Fruit fly (Drosophila melanogaster) whole organism, embryonic: ENCODE results near the gene phtm.

ENCODE experiments used
- Antp ChIP-seq: fragments of 200-800 bp; sonication (Bioruptor generic); optimal IDR thresholded peaks from 3 replicates; lab custom pipeline; 2016; ENCODE audit warnings: missing biosample characterization, missing genetic modification characterization
- Atf6 ChIP-seq: fragments of 200-800 bp; sonication (Bioruptor generic); IDR thresholded peaks from 2 replicates; pipeline ENCODE4 v1.3.6; 2022; ENCODE audit warnings: missing biosample characterization, missing genetic modification characterization
- BtbVII ChIP-seq: fragments of 200-800 bp; sonication (Bioruptor generic); optimal IDR thresholded peaks from 3 replicates; lab custom pipeline; 2017; ENCODE audit warnings: missing biosample characterization, mild to moderate bottlenecking, missing genetic modification characterization
- CG11504 ChIP-seq: fragments of 200-800 bp; sonication (Bioruptor generic); optimal IDR thresholded peaks from 3 replicates; lab custom pipeline; 2019; ENCODE audit warnings: missing biosample characterization, mild to moderate bottlenecking, missing genetic modification characterization, moderate library complexity
- CG11696 ChIP-seq: fragments of 200-800 bp; sonication (Bioruptor generic); IDR thresholded peaks from 2 replicates; pipeline ENCODE4 v1.3.6; 2022; ENCODE audit warnings: missing biosample characterization, missing genetic modification characterization
- CG12744 ChIP-seq: fragments of 200-800 bp; sonication (Bioruptor generic); optimal IDR thresholded peaks from 2 replicates; lab custom pipeline; 2016; ENCODE audit warnings: missing biosample characterization, missing genetic modification characterization
- CG13775 ChIP-seq: fragments of 200-800 bp; sonication (Bioruptor generic); optimal IDR thresholded peaks from 3 replicates; lab custom pipeline; 2017; ENCODE audit warnings: missing biosample characterization, mild to moderate bottlenecking, missing genetic modification characterization
- CG17328 ChIP-seq: fragments of 200-800 bp; sonication (Bioruptor generic); IDR thresholded peaks from 2 replicates; pipeline ENCODE4 v1.3.6; 2022; ENCODE audit warnings: missing biosample characterization, missing genetic modification characterization
- CG17385 ChIP-seq: fragments of 200-800 bp; sonication (Bioruptor generic); optimal IDR thresholded peaks from 3 replicates; lab custom pipeline; 2018; ENCODE audit warnings: missing biosample characterization, mild to moderate bottlenecking, missing genetic modification characterization
- CG18599 ChIP-seq: fragments of 200-800 bp; sonication (Bioruptor generic); optimal IDR thresholded peaks from 3 replicates; lab custom pipeline; 2017; ENCODE audit warnings: missing biosample characterization, missing genetic modification characterization, mild to moderate bottlenecking, moderate library complexity, missing genetic modification reagents
- CG2678 ChIP-seq: fragments of 200-800 bp; sonication (Bioruptor generic); optimal IDR thresholded peaks from 3 replicates; lab custom pipeline; 2019; ENCODE audit warnings: missing biosample characterization, mild to moderate bottlenecking, missing genetic modification characterization, moderate library complexity
- CG34422 ChIP-seq: fragments of 200-800 bp; sonication (Bioruptor generic); IDR thresholded peaks from 3 replicates; pipeline ENCODE4 v1.3.6; 2022; ENCODE audit warnings: missing biosample characterization, missing genetic modification characterization
- CG4328 ChIP-seq: fragments of 200-800 bp; sonication (Bioruptor generic); optimal IDR thresholded peaks from 3 replicates; lab custom pipeline; 2017; ENCODE audit warnings: missing biosample characterization, missing genetic modification reagents, missing genetic modification characterization
- CG4730 ChIP-seq: fragments of 200-800 bp; sonication (Bioruptor generic); IDR thresholded peaks from 2 replicates; pipeline ENCODE4 v1.3.6; 2022; ENCODE audit warnings: missing biosample characterization, missing genetic modification characterization
- CG6791 ChIP-seq: fragments of 200-800 bp; sonication (Bioruptor generic); IDR thresholded peaks from 3 replicates; pipeline ENCODE4 v1.3.6; 2022; ENCODE audit warnings: missing biosample characterization, missing genetic modification characterization; ENCODE audit not compliant: partially characterized antibody
- CG6813 ChIP-seq: fragments of 200-800 bp; sonication (Bioruptor generic); optimal IDR thresholded peaks from 2 replicates; lab custom pipeline; 2017; ENCODE audit warnings: missing biosample characterization, missing genetic modification characterization, mild to moderate bottlenecking, moderate library complexity, missing genetic modification reagents
- CG8359 ChIP-seq: fragments of 200-800 bp; sonication (Bioruptor generic); optimal IDR thresholded peaks from 2 replicates; lab custom pipeline; 2017; ENCODE audit warnings: missing biosample characterization, mild to moderate bottlenecking, missing genetic modification characterization, borderline replicate concordance
- CkIIα-i1 ChIP-seq: fragments of 200-800 bp; sonication (Bioruptor generic); IDR thresholded peaks from 2 replicates; pipeline ENCODE4 v1.3.6; 2022; ENCODE audit warnings: missing biosample characterization, missing genetic modification characterization
- Deaf1 ChIP-seq: fragments of 200-800 bp; optimal IDR thresholded peaks from 3 replicates; lab custom pipeline; 2019; ENCODE audit warnings: missing biosample characterization, mild to moderate bottlenecking, missing genetic modification characterization, moderate library complexity
- Dll ChIP-seq: fragments of 200-800 bp; sonication (Bioruptor generic); IDR thresholded peaks from 4 replicates; pipeline ENCODE4 v1.3.6; 2022; ENCODE audit warnings: missing biosample characterization, missing genetic modification characterization; ENCODE audit not compliant: partially characterized antibody
- H15 ChIP-seq: fragments of 200-800 bp; sonication (Bioruptor generic); IDR thresholded peaks from 3 replicates; pipeline ENCODE4 v1.3.6; 2022; ENCODE audit warnings: missing biosample characterization, missing genetic modification characterization
- Hand ChIP-seq: fragments of 200-800 bp; sonication (Bioruptor generic); optimal IDR thresholded peaks from 2 replicates; lab custom pipeline; 2017; ENCODE audit warnings: mild to moderate bottlenecking, missing biosample characterization, missing genetic modification reagents, missing genetic modification characterization
- NFAT ChIP-seq: fragments of 200-800 bp; sonication (Bioruptor generic); IDR thresholded peaks from 2 replicates; pipeline ENCODE4 v1.3.6; 2022; ENCODE audit warnings: missing biosample characterization, missing genetic modification characterization
- Nf-YA ChIP-seq: fragments of 200-800 bp; sonication (Bioruptor generic); IDR thresholded peaks from 2 replicates; pipeline ENCODE4 v1.3.6; 2022; ENCODE audit warnings: missing biosample characterization, missing genetic modification characterization
- Nf-YC ChIP-seq: fragments of 200-800 bp; optimal IDR thresholded peaks from 3 replicates; lab custom pipeline; 2019; ENCODE audit warnings: missing biosample characterization, mild to moderate bottlenecking, missing genetic modification characterization, moderate library complexity
- Poxn ChIP-seq: fragments of 200-800 bp; sonication (Bioruptor generic); IDR thresholded peaks from 2 replicates; pipeline ENCODE4 v1.3.6; 2022; ENCODE audit warnings: missing biosample characterization, missing genetic modification characterization
- Scr ChIP-seq: fragments of 200-800 bp; sonication (Bioruptor generic); IDR thresholded peaks from 2 replicates; pipeline ENCODE4 v1.3.6; 2022; ENCODE audit warnings: missing biosample characterization, missing genetic modification characterization; ENCODE audit not compliant: partially characterized antibody
- ash1 ChIP-seq: fragments of 200-800 bp; sonication (Bioruptor generic); optimal IDR thresholded peaks from 2 replicates; lab custom pipeline; 2018; ENCODE audit warnings: missing biosample characterization, mild to moderate bottlenecking, missing genetic modification characterization
- bigmax ChIP-seq: fragments of 200-800 bp; sonication (Bioruptor generic); optimal IDR thresholded peaks from 2 replicates; lab custom pipeline; 2018; ENCODE audit warnings: missing biosample characterization, mild to moderate bottlenecking, missing genetic modification characterization
- br ChIP-seq: fragments of >200 bp; optimal IDR thresholded peaks from 2 replicates; lab custom pipeline; 2017
- chif ChIP-seq, 2 experiments: fragments of 200-800 bp; sonication (Bioruptor generic); optimal IDR thresholded peaks; 3 replicates each; lab custom pipeline; 2016; ENCODE audit warnings: missing biosample characterization in 2 of 2, missing genetic modification characterization in 2 of 2
- crol ChIP-seq: fragments of 200-800 bp; sonication (Bioruptor generic); IDR thresholded peaks from 2 replicates; pipeline ENCODE4 v1.3.6; 2022; ENCODE audit warnings: missing biosample characterization, missing genetic modification characterization
- crp ChIP-seq, 2 experiments: fragments of 200-800 bp; sonication (Bioruptor generic); optimal IDR thresholded peaks; 2 replicates in 1 of 2; 3 replicates in 1 of 2; lab custom pipeline; 2017; ENCODE audit warnings: missing biosample characterization in 2 of 2, missing genetic modification characterization in 2 of 2, mild to moderate bottlenecking in 1 of 2, moderate library complexity in 1 of 2
- eyg ChIP-seq: fragments of 200-800 bp; sonication (Bioruptor generic); optimal IDR thresholded peaks from 3 replicates; lab custom pipeline; 2016; ENCODE audit warnings: missing biosample characterization, missing genetic modification characterization
- ftz-f1 ChIP-seq: fragments of 200-800 bp; sonication (Bioruptor generic); optimal IDR thresholded peaks from 2 replicates; lab custom pipeline; 2016; ENCODE audit warnings: missing biosample characterization, missing genetic modification characterization
- gsb ChIP-seq: fragments of 200-800 bp; sonication (Bioruptor generic); IDR thresholded peaks from 2 replicates; pipeline ENCODE4 v1.3.6; 2022; ENCODE audit warnings: missing biosample characterization, missing genetic modification characterization
- jumu ChIP-seq: fragments of 200-800 bp; sonication (Bioruptor generic); optimal IDR thresholded peaks from 3 replicates; lab custom pipeline; 2016; ENCODE audit warnings: missing biosample characterization, missing genetic modification characterization
- onecut ChIP-seq: fragments of 200-800 bp; sonication (Bioruptor generic); IDR thresholded peaks from 2 replicates; pipeline ENCODE4 v1.3.6; 2022; ENCODE audit warnings: missing biosample characterization, missing genetic modification characterization
- pfk ChIP-seq: fragments of 200-800 bp; sonication (Bioruptor generic); optimal IDR thresholded peaks from 2 replicates; lab custom pipeline; 2018; ENCODE audit warnings: missing biosample characterization, mild to moderate bottlenecking, missing genetic modification characterization, moderate library complexity
- pho ChIP-seq: fragments of 200-800 bp; sonication (Bioruptor generic); optimal IDR thresholded peaks from 2 replicates; lab custom pipeline; 2016; ENCODE audit warnings: missing biosample characterization, missing genetic modification characterization
- phol ChIP-seq: fragments of 200-800 bp; sonication (Bioruptor generic); optimal IDR thresholded peaks from 3 replicates; lab custom pipeline; 2018; ENCODE audit warnings: missing biosample characterization, mild to moderate bottlenecking, missing genetic modification characterization, moderate library complexity
- ranshi ChIP-seq: fragments of 200-800 bp; sonication (Bioruptor generic); IDR thresholded peaks from 2 replicates; pipeline ENCODE4 v1.3.6; 2022; ENCODE audit warnings: missing biosample characterization, missing genetic modification characterization
- repo ChIP-seq: fragments of 200-800 bp; sonication (Bioruptor generic); optimal IDR thresholded peaks from 2 replicates; lab custom pipeline; 2016; ENCODE audit warnings: missing biosample characterization, missing genetic modification characterization
- sens-2 ChIP-seq: fragments of 200-800 bp; sonication (Bioruptor generic); IDR thresholded peaks from 2 replicates; pipeline ENCODE4 v1.3.6; 2022; ENCODE audit warnings: missing biosample characterization, missing genetic modification characterization
- sna ChIP-seq: fragments of 200-800 bp; sonication (Bioruptor generic); IDR thresholded peaks from 2 replicates; pipeline ENCODE4 v1.3.6; 2022; ENCODE audit warnings: missing biosample characterization, missing genetic modification characterization; ENCODE audit not compliant: partially characterized antibody
- sr ChIP-seq: fragments of 200-800 bp; sonication (Bioruptor generic); IDR thresholded peaks from 3 replicates; pipeline ENCODE4 v1.3.6; 2022; ENCODE audit warnings: missing biosample characterization, missing genetic modification characterization
- tna ChIP-seq: fragments of 200-800 bp; sonication (Bioruptor generic); IDR thresholded peaks from 2 replicates; pipeline ENCODE4 v1.3.6; 2022; ENCODE audit warnings: missing biosample characterization, missing genetic modification characterization; ENCODE audit not compliant: partially characterized antibody
- toy ChIP-seq: fragments of 200-800 bp; sonication (Bioruptor generic); IDR thresholded peaks from 2 replicates; pipeline ENCODE4 v1.3.6; 2022; ENCODE audit warnings: missing biosample characterization, missing genetic modification characterization
- trem ChIP-seq: fragments of 200-800 bp; optimal IDR thresholded peaks from 3 replicates; lab custom pipeline; 2019; ENCODE audit warnings: missing biosample characterization, mild to moderate bottlenecking, missing genetic modification characterization, moderate library complexity
- wor ChIP-seq: fragments of 200-800 bp; sonication (Bioruptor generic); IDR thresholded peaks from 2 replicates; pipeline ENCODE4 v1.3.6; 2022; ENCODE audit warnings: missing biosample characterization, missing genetic modification characterization

Gene phtm

DNA sequence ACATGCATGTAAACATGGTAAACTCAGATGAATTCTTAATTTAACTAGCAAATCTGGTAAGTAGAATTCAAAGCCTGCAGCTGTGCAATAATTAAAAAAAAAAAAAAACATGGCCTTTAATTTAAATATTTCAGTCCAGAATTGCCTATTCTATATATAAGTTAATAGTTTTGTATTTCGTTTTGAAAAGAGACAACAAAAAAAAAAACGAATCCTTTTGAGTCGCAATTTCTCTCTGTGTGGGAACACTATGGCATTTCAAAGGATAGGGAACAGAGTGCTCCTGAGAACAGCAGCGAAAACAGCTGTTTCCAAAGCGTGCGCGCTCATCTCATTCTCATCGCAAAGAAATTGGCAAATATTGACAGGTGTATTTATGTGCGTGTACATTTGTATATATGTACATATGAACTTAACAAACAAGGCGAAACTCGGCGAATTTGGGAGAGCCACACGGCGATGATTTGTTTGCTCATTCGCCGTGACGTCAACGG, 39.8 kb upstream of the phtm start (continued):
- TF ChIP-seq CG2678 (tag; lab: Kevin White, UChicago) (peak; percentile 69), sens-2 (no peak), jumu (GFP tag; lab: Kevin White, UChicago) (peak; percentile 29), Nf-YC (tag; lab: Kevin White, UChicago) (peak; percentile 19), Poxn (GFP tag; lab: Robert Waterston, UW) (no peak), CkIIα-i1 (GFP tag; lab: Robert Waterston, UW) (no peak), CG11504 (peak; percentile 73), crol (no peak), CG17328 (GFP tag; lab: Robert Waterston, UW) (peak; percentile 34; the same call in 1 of the 2 replicates), wor (GFP tag; lab: Robert Waterston, UW) (peak; percentile 55), Deaf1 (peak; percentile 12), BtbVII (GFP tag; lab: Kevin White, UChicago) (peak; percentile 54), CG4328 (no peak), bigmax (no peak), toy (GFP tag; lab: Robert Waterston, UW) (no peak), chif (GFP tag; optimal IDR thresholded peaks at IDR 0.05; lab: Kevin White, UChicago) (peak; percentile 37 to 65), H15 (peak; percentile 47; the same call in 1 of the 3 replicates), crp (GFP tag; optimal IDR thresholded peaks at IDR 0.05; lab: Kevin White, UChicago) (peak in 1 of 2 experiments; percentile 44), CG34422 (GFP tag; lab: Robert Waterston, UW) (0 out of 3 replicates have a peak, but pooled peaks have one; percentile 23), phol (tag; lab: Kevin White, UChicago) (peak; percentile 73), Dll (no peak), Nf-YA (GFP tag; lab: Robert Waterston, UW) (no peak), sr (GFP tag; lab: Robert Waterston, UW) (no peak; the same call in 2 of the 3 replicates), CG11696 (GFP tag; lab: Robert Waterston, UW) (no peak), Scr (GFP tag; lab: Robert Waterston, UW) (no peak), CG13775 (GFP tag; lab: Kevin White, UChicago) (peak; percentile 67), NFAT (no peak), sna (no peak), CG6813 (GFP tag; lab: Kevin White, UChicago) (peak; percentile 83), Antp (no peak), ash1 (GFP tag; lab: Kevin White, UChicago) (no peak), CG6791 (no peak), pho (peak; percentile 39), ranshi (GFP tag; lab: Robert Waterston, UW) (peak; percentile 43; the same call in 1 of the 2 replicates), trem (tag; lab: Kevin White, UChicago) (peak; percentile 38), Hand (GFP tag; lab: Kevin White, UChicago) (peak; percentile 49), repo (GFP tag; lab: Kevin White, UChicago) (no peak), eyg (no peak), CG18599 (peak; percentile 79), tna (no peak), CG17385 (GFP tag; lab: Kevin White, UChicago) (peak; percentile 53), pfk (GFP tag; lab: Kevin White, UChicago) (peak; percentile 24), CG4730 (peak; percentile 37; the same call in 1 of the 2 replicates), gsb (no peak), ftz-f1 (GFP tag; lab: Kevin White, UChicago) (no peak), br (lab: Kevin White, UChicago) (no peak), CG12744 (GFP tag; lab: Kevin White, UChicago) (no peak), Atf6 (GFP tag; lab: Robert Waterston, UW) (no peak; the same call in 1 of the 2 replicates), onecut (GFP tag; lab: Robert Waterston, UW) (0 out of 2 replicates have a peak, but pooled peaks have one; percentile 14), CG8359 (GFP tag; lab: Kevin White, UChicago) (no peak)
